Fruit fly (Drosophila melanogaster) whole organism, prepupa: Measurements from ENCODE around the gene CG3301.

Experiments
- Blimp-1 ChIP-seq: fragments of 200-800 bp; sonication (Bioruptor generic); optimal IDR thresholded peaks from 3 replicates; lab custom pipeline; 2017; ENCODE audit warnings: missing biosample characterization, missing genetic modification characterization, mild to moderate bottlenecking, moderate library complexity, missing genetic modification reagents
- CG10631 ChIP-seq: fragments of 200-800 bp; sonication (Bioruptor generic); optimal IDR thresholded peaks from 2 replicates; lab custom pipeline; 2016; ENCODE audit warnings: missing biosample characterization, missing genetic modification characterization
- CG10669 ChIP-seq: fragments of 200-800 bp; sonication (Bioruptor generic); optimal IDR thresholded peaks from 3 replicates; lab custom pipeline; 2018; ENCODE audit warnings: missing biosample characterization, mild to moderate bottlenecking, missing genetic modification characterization, moderate library complexity
- CG11294 ChIP-seq: fragments of 200-800 bp; sonication (Bioruptor generic); IDR thresholded peaks from 2 replicates; pipeline ENCODE4 v1.3.6; 2022; ENCODE audit warnings: missing biosample characterization, missing genetic modification characterization
- CG11762 ChIP-seq: fragments of 200-800 bp; sonication (Bioruptor generic); optimal IDR thresholded peaks from 3 replicates; lab custom pipeline; 2016; ENCODE audit warnings: missing biosample characterization, missing genetic modification characterization; ENCODE audit not compliant: insufficient read depth
- CG11902 ChIP-seq: fragments of 200-800 bp; sonication (Bioruptor generic); optimal IDR thresholded peaks from 3 replicates; lab custom pipeline; 2016; ENCODE audit warnings: missing biosample characterization, missing genetic modification characterization
- CG15336 ChIP-seq: fragments of 200-800 bp; sonication (Bioruptor generic); IDR thresholded peaks from 2 replicates; pipeline ENCODE4 v1.3.6; 2022; ENCODE audit warnings: missing biosample characterization, missing genetic modification characterization
- CG1621 ChIP-seq: fragments of 200-800 bp; sonication (Bioruptor generic); optimal IDR thresholded peaks from 3 replicates; lab custom pipeline; 2018; ENCODE audit warnings: missing biosample characterization, mild to moderate bottlenecking, missing genetic modification characterization
- CG16779 ChIP-seq: fragments of 200-800 bp; sonication (Bioruptor generic); optimal IDR thresholded peaks from 3 replicates; lab custom pipeline; 2017; ENCODE audit warnings: missing biosample characterization, mild to moderate bottlenecking, missing genetic modification characterization
- CG3032 ChIP-seq: fragments of 200-800 bp; optimal IDR thresholded peaks from 2 replicates; lab custom pipeline; 2019; ENCODE audit warnings: missing biosample characterization, mild to moderate bottlenecking, missing genetic modification characterization, moderate library complexity
- CG31627 ChIP-seq: fragments of 200-800 bp; sonication (Bioruptor generic); optimal IDR thresholded peaks from 3 replicates; lab custom pipeline; 2016; ENCODE audit warnings: missing biosample characterization, missing genetic modification characterization
- CG32006 ChIP-seq: fragments of 200-800 bp; sonication (Bioruptor generic); optimal IDR thresholded peaks from 3 replicates; lab custom pipeline; 2017; ENCODE audit warnings: missing biosample characterization, mild to moderate bottlenecking, missing genetic modification characterization
- CG3919 ChIP-seq: fragments of 200-800 bp; sonication (Bioruptor generic); optimal IDR thresholded peaks from 3 replicates; lab custom pipeline; 2016; ENCODE audit warnings: missing biosample characterization, missing genetic modification characterization
- CG4318 ChIP-seq: fragments of 200-800 bp; sonication (Bioruptor generic); optimal IDR thresholded peaks from 3 replicates; lab custom pipeline; 2017; ENCODE audit warnings: missing biosample characterization, mild to moderate bottlenecking, missing genetic modification characterization
- CG6163 ChIP-seq: fragments of 200-800 bp; sonication (Bioruptor generic); IDR thresholded peaks from 3 replicates; pipeline ENCODE4 v1.3.6; 2022; ENCODE audit warnings: missing biosample characterization, missing genetic modification characterization
- CG6276 ChIP-seq: fragments of 200-800 bp; sonication (Bioruptor generic); optimal IDR thresholded peaks from 2 replicates; lab custom pipeline; 2017; ENCODE audit warnings: missing biosample characterization, mild to moderate bottlenecking, missing genetic modification characterization
- CG6792 ChIP-seq: fragments of 200-800 bp; sonication (Bioruptor generic); optimal IDR thresholded peaks from 3 replicates; lab custom pipeline; 2016; ENCODE audit warnings: missing biosample characterization, missing genetic modification characterization
- CG6808 ChIP-seq: fragments of 200-800 bp; sonication (Bioruptor generic); optimal IDR thresholded peaks from 3 replicates; lab custom pipeline; 2017; ENCODE audit warnings: missing biosample characterization, missing genetic modification characterization, mild to moderate bottlenecking, moderate library complexity, missing genetic modification reagents
- CG6854 ChIP-seq: fragments of 200-800 bp; sonication (Bioruptor generic); optimal IDR thresholded peaks from 2 replicates; lab custom pipeline; 2017; ENCODE audit warnings: missing biosample characterization, mild to moderate bottlenecking, missing genetic modification characterization
- CG7368 ChIP-seq: fragments of 200-800 bp; sonication (Bioruptor generic); optimal IDR thresholded peaks from 3 replicates; lab custom pipeline; 2016; ENCODE audit warnings: missing biosample characterization, missing genetic modification characterization
- CG8119 ChIP-seq: fragments of 200-800 bp; sonication (Bioruptor generic); IDR thresholded peaks from 3 replicates; pipeline ENCODE4 v1.3.6; 2022; ENCODE audit warnings: missing biosample characterization, missing genetic modification characterization
- CG8319 ChIP-seq: fragments of 200-800 bp; sonication (Bioruptor generic); optimal IDR thresholded peaks from 3 replicates; lab custom pipeline; 2016; ENCODE audit warnings: missing biosample characterization, missing genetic modification characterization
- CG9139 ChIP-seq: fragments of 200-800 bp; sonication (Bioruptor generic); optimal IDR thresholded peaks from 3 replicates; lab custom pipeline; 2017; ENCODE audit warnings: missing biosample characterization, mild to moderate bottlenecking, missing genetic modification characterization
- Eip78C ChIP-seq: fragments of 200-800 bp; sonication (Bioruptor generic); peaks from one replicate; lab custom pipeline; 2016; ENCODE audit warnings: missing biosample characterization, missing genetic modification characterization
- Ets96B ChIP-seq: fragments of 200-800 bp; optimal IDR thresholded peaks from 2 replicates; lab custom pipeline; 2019; ENCODE audit warnings: missing biosample characterization, mild to moderate bottlenecking, missing genetic modification characterization, moderate library complexity
- Gug ChIP-seq: fragments of 200-800 bp; sonication (Bioruptor generic); IDR thresholded peaks from 2 replicates; pipeline ENCODE4 v1.3.6; 2022; ENCODE audit warnings: missing biosample characterization, missing genetic modification characterization
- Hr38 ChIP-seq: sonication (Bioruptor generic); optimal IDR thresholded peaks from 2 replicates; lab custom pipeline; 2016; ENCODE audit warnings: missing biosample characterization, missing genetic modification characterization
- Hr39 ChIP-seq: fragments of 200-800 bp; sonication (Bioruptor generic); optimal IDR thresholded peaks from 2 replicates; lab custom pipeline; 2016; ENCODE audit warnings: missing biosample characterization, missing genetic modification characterization
- OdsH ChIP-seq: fragments of 200-800 bp; sonication (Bioruptor generic); optimal IDR thresholded peaks from 3 replicates; lab custom pipeline; 2016; ENCODE audit warnings: missing biosample characterization, missing genetic modification characterization
- Smox ChIP-seq: fragments of 200-800 bp; sonication (Bioruptor generic); optimal IDR thresholded peaks from 3 replicates; lab custom pipeline; 2016; ENCODE audit warnings: missing biosample characterization, missing genetic modification characterization
- Sox102F ChIP-seq: fragments of 200-800 bp; sonication (Bioruptor generic); optimal IDR thresholded peaks from 2 replicates; lab custom pipeline; 2016; ENCODE audit warnings: missing biosample characterization, mild to moderate bottlenecking, missing genetic modification characterization
- Sox14 ChIP-seq: fragments of 200-800 bp; sonication (Bioruptor generic); optimal IDR thresholded peaks from 3 replicates; lab custom pipeline; 2016; ENCODE audit warnings: missing biosample characterization, missing genetic modification characterization
- achi ChIP-seq: fragments of 200-800 bp; sonication (Bioruptor generic); optimal IDR thresholded peaks from 3 replicates; lab custom pipeline; 2016; ENCODE audit warnings: missing biosample characterization, missing genetic modification characterization
- acj6 ChIP-seq: fragments of 200-800 bp; sonication (Bioruptor generic); optimal IDR thresholded peaks from 3 replicates; lab custom pipeline; 2016; ENCODE audit warnings: missing biosample characterization, missing genetic modification characterization
- dac ChIP-seq: fragments of 200-800 bp; sonication (Bioruptor generic); optimal IDR thresholded peaks from 2 replicates; lab custom pipeline; 2017; ENCODE audit warnings: missing biosample characterization, mild to moderate bottlenecking, missing genetic modification characterization
- eg ChIP-seq: fragments of 200-800 bp; sonication (Bioruptor generic); IDR thresholded peaks from 3 replicates; pipeline ENCODE4 v1.3.6; 2022; ENCODE audit warnings: missing biosample characterization, missing genetic modification characterization
- esn ChIP-seq: fragments of 200-800 bp; sonication (Bioruptor generic); optimal IDR thresholded peaks from 2 replicates; lab custom pipeline; 2016; ENCODE audit warnings: missing biosample characterization, mild to moderate bottlenecking, missing genetic modification characterization, moderate library complexity
- fd59A ChIP-seq: fragments of 200-800 bp; sonication (Bioruptor generic); optimal IDR thresholded peaks from 2 replicates; lab custom pipeline; 2017; ENCODE audit warnings: missing biosample characterization, mild to moderate bottlenecking, missing genetic modification characterization, missing genetic modification reagents
- fd85E ChIP-seq: fragments of 200-800 bp; sonication (Bioruptor generic); optimal IDR thresholded peaks from 3 replicates; lab custom pipeline; 2016; ENCODE audit warnings: missing biosample characterization, missing genetic modification characterization
- fkh ChIP-seq: fragments of 200-800 bp; sonication (Bioruptor generic); optimal IDR thresholded peaks from 3 replicates; lab custom pipeline; 2017; ENCODE audit warnings: missing biosample characterization, mild to moderate bottlenecking, missing genetic modification characterization, moderate library complexity
- lz ChIP-seq: fragments of 200-800 bp; sonication (Bioruptor generic); optimal IDR thresholded peaks from 3 replicates; lab custom pipeline; 2016; ENCODE audit warnings: missing biosample characterization, missing genetic modification characterization
- net ChIP-seq: fragments of 200-800 bp; sonication (Bioruptor generic); optimal IDR thresholded peaks from 3 replicates; lab custom pipeline; 2016; ENCODE audit warnings: missing biosample characterization, missing genetic modification characterization
- pdm3 ChIP-seq: fragments of 200-800 bp; sonication (Bioruptor generic); optimal IDR thresholded peaks from 3 replicates; lab custom pipeline; 2016; ENCODE audit warnings: missing biosample characterization, missing genetic modification characterization
- salr ChIP-seq, 2 experiments: fragments of 200-800 bp; sonication (Bioruptor generic); optimal IDR thresholded peaks; 3 replicates each; lab custom pipeline; 2016 to 2018; ENCODE audit warnings: missing biosample characterization in 2 of 2, missing genetic modification characterization in 2 of 2, mild to moderate bottlenecking in 1 of 2
- spab ChIP-seq: fragments of 200-800 bp; sonication (Bioruptor generic); optimal IDR thresholded peaks from 2 replicates; lab custom pipeline; 2017; ENCODE audit warnings: missing biosample characterization, mild to moderate bottlenecking, missing genetic modification characterization, missing genetic modification reagents
- ss ChIP-seq, 2 experiments: fragments of 200-800 bp; sonication (Bioruptor generic); optimal IDR thresholded peaks; 2 replicates in 1 of 2; 3 replicates in 1 of 2; lab custom pipeline; 2017 to 2018; ENCODE audit warnings: mild to moderate bottlenecking in 2 of 2, missing biosample characterization in 2 of 2, missing genetic modification characterization in 2 of 2, moderate library complexity in 1 of 2
- svp ChIP-seq: fragments of 200-800 bp; sonication (Bioruptor generic); peaks from one replicate; lab custom pipeline; 2016; ENCODE audit warnings: missing biosample characterization, missing genetic modification characterization
- topi ChIP-seq: fragments of 200-800 bp; sonication (Bioruptor generic); optimal IDR thresholded peaks from 3 replicates; lab custom pipeline; 2016; ENCODE audit warnings: missing biosample characterization, missing genetic modification characterization
- vri ChIP-seq: fragments of 200-800 bp; sonication (Bioruptor generic); optimal IDR thresholded peaks from 3 replicates; lab custom pipeline; 2016; ENCODE audit warnings: missing biosample characterization, mild to moderate bottlenecking, missing genetic modification characterization

CG3301 gene

DNA sequence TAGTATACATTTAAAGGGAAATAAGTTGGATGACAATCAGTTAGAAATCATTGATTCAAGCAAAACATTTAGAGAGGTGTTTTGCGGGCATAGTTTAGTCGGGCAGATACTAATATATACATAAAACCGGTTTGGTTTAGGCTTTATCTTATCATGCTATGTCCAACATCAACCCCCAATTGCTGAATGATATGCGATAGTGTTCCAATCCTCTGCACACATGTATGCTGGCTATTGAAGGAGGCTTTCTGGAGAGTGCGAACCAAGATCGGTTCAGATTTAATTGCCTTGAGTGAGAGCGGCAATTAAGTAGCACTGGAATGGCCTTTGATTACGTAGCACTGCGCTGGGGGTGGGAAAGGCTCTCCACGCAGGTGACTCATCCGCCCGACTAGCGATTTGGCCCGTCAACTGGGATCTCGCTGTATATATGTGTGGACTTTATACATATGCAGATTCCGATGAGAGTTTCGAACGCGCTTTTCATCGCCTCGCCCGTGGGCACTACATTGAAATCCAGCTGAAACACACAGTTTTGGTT, 8.0 kb downstream of the CG3301 start:
- TF ChIP-seq CG6163 (no peak), acj6 (GFP tag; lab: Kevin White, UChicago) (no peak), spab (GFP tag; lab: Kevin White, UChicago) (no peak), Hr39 (GFP tag; lab: Kevin White, UChicago) (no peak), CG11294 (no peak), Hr38 (GFP tag; lab: Kevin White, UChicago) (no peak), Sox102F (no peak), lz (GFP tag; lab: Kevin White, UChicago) (no peak), CG6808 (GFP tag; lab: Kevin White, UChicago) (peak; percentile 22), CG10631 (GFP tag; lab: Kevin White, UChicago) (no peak), ss (GFP tag; optimal IDR thresholded peaks at IDR 0.05; lab: Kevin White, UChicago) (peak in 1 of 2 experiments; percentile 44), fd59A (no peak), CG11902 (GFP tag; lab: Kevin White, UChicago) (no peak)
- TF ChIP-seq, all 60 proteins: peak for 2

dm6 chr3R:21263177-21263576, 12.9 kb downstream of the CG3301 start:
- TF ChIP-seq net = peak; percentile 33
- TF ChIP-seq CG10669 (GFP tag; lab: Kevin White, UChicago) = no peak
- TF ChIP-seq CG6854 (GFP tag; lab: Kevin White, UChicago) = no peak
- peak; percentile 35 for TF ChIP-seq CG3919 (GFP tag; lab: Kevin White, UChicago)
- peak; percentile 70 for TF ChIP-seq Eip78C (GFP tag; lab: Kevin White, UChicago)
- no peak for TF ChIP-seq fd85E
- peak; percentile 6 for TF ChIP-seq topi
- no peak for TF ChIP-seq CG8319 (GFP tag; lab: Kevin White, UChicago)
- TF ChIP-seq salr (GFP tag; optimal IDR thresholded peaks at IDR 0.05; lab: Kevin White, UChicago) = no peak
- TF ChIP-seq CG8119 (GFP tag; lab: Robert Waterston, UW) = no peak
- TF ChIP-seq CG16779 (tag; lab: Kevin White, UChicago) = no peak
- no peak for TF ChIP-seq CG3032 (tag; lab: Kevin White, UChicago)
- peak; percentile 56; the same call in 2 of the 3 replicates for TF ChIP-seq eg (GFP tag; lab: Robert Waterston, UW)
- TF ChIP-seq CG10631 (GFP tag; lab: Kevin White, UChicago) = no peak
- no peak for TF ChIP-seq ss (GFP tag; optimal IDR thresholded peaks at IDR 0.05; lab: Kevin White, UChicago)
- TF ChIP-seq fkh (GFP tag; lab: Kevin White, UChicago) = peak; percentile 60
- TF ChIP-seq OdsH (GFP tag; lab: Kevin White, UChicago) = peak; percentile 25
- no peak for TF ChIP-seq Gug
- no peak for TF ChIP-seq lz (GFP tag; lab: Kevin White, UChicago)
- no peak for TF ChIP-seq Ets96B (tag; lab: Kevin White, UChicago)
- no peak for TF ChIP-seq Sox14 (GFP tag; lab: Kevin White, UChicago)
- TF ChIP-seq CG7368 (GFP tag; lab: Kevin White, UChicago) = no peak
- no peak for TF ChIP-seq CG6792 (GFP tag; lab: Kevin White, UChicago)
- TF ChIP-seq achi = peak; percentile 38
- no peak for TF ChIP-seq Smox (GFP tag; lab: Kevin White, UChicago)
- TF ChIP-seq pdm3 (GFP tag; lab: Kevin White, UChicago) = no peak
- no peak for TF ChIP-seq spab (GFP tag; lab: Kevin White, UChicago)
- TF ChIP-seq CG15336 = peak; percentile 27; the same call in 1 of the 2 replicates
- no peak for TF ChIP-seq CG6276 (GFP tag; lab: Kevin White, UChicago)
- TF ChIP-seq fd59A = no peak
- TF ChIP-seq CG9139 (GFP tag; lab: Kevin White, UChicago) = no peak
- no peak for TF ChIP-seq CG31627 (GFP tag; lab: Kevin White, UChicago)
- TF ChIP-seq Sox102F = no peak
- no peak for TF ChIP-seq vri (GFP tag; lab: Kevin White, UChicago)
- TF ChIP-seq CG11762 = no peak
- no peak for TF ChIP-seq Blimp-1 (GFP tag; lab: Kevin White, UChicago)
- TF ChIP-seq dac (GFP tag; lab: Kevin White, UChicago) = no peak
- TF ChIP-seq CG1621 (tag; lab: Kevin White, UChicago) = peak; percentile 49
- no peak for TF ChIP-seq CG11902 (GFP tag; lab: Kevin White, UChicago)
- no peak for TF ChIP-seq CG6808 (GFP tag; lab: Kevin White, UChicago)
- TF ChIP-seq esn = no peak
- TF ChIP-seq acj6 (GFP tag; lab: Kevin White, UChicago) = no peak
- no peak for TF ChIP-seq CG32006 (GFP tag; lab: Kevin White, UChicago)
- no peak for TF ChIP-seq svp
- no peak for TF ChIP-seq CG4318 (GFP tag; lab: Kevin White, UChicago)
